Worm (Caenorhabditis elegans) whole organism, young adult: Measurements from ENCODE around the gene nas-6.

ENCODE experiments used
- C06A6.2 ChIP-seq: fragments of 200-800 bp; sonication (Bioruptor generic); conservative IDR thresholded peaks from 2 replicates; pipeline ENCODE4 v1.3.6; 2022; ENCODE audit warnings: missing genetic modification characterization, missing compliant biosample characterization
- D2030.7 ChIP-seq: fragments of 200-800 bp; sonication (Bioruptor generic); IDR thresholded peaks from 2 replicates; pipeline ENCODE4 v1.3.6; 2022; ENCODE audit warnings: missing genetic modification reagents, missing genetic modification characterization, missing compliant biosample characterization
- F10E7.11 ChIP-seq: sonication (generic microtip); optimal IDR thresholded peaks from 2 replicates; lab custom pipeline; 2017; ENCODE audit warnings: mild to moderate bottlenecking, missing genetic modification characterization, moderate library complexity, missing compliant biosample characterization
- F23B12.7 ChIP-seq: sonication (generic microtip); optimal IDR thresholded peaks from 2 replicates; lab custom pipeline; 2017; ENCODE audit warnings: missing genetic modification characterization, mild to moderate bottlenecking, missing compliant biosample characterization, antibody characterized with exemption, moderate library complexity; ENCODE audit not compliant: insufficient read depth
- F33H1.4 ChIP-seq: fragments of 200-800 bp; sonication (Bioruptor generic); IDR thresholded peaks from 2 replicates; pipeline ENCODE4 v1.3.6; 2022; ENCODE audit warnings: missing genetic modification reagents, missing genetic modification characterization, missing compliant biosample characterization
- F37B4.10 ChIP-seq: fragments of 200-800 bp; sonication (Bioruptor generic); IDR thresholded peaks from 2 replicates; pipeline ENCODE4 v1.3.6; 2022; ENCODE audit warnings: missing genetic modification characterization, missing compliant biosample characterization
- F57A8.1 ChIP-seq: fragments of 200-800 bp; sonication (Bioruptor generic); optimal IDR thresholded peaks from 2 replicates; lab custom pipeline; 2018; ENCODE audit warnings: mild to moderate bottlenecking, missing genetic modification characterization, moderate library complexity, missing compliant biosample characterization
- T07F8.4 ChIP-seq: sonication (generic microtip); optimal IDR thresholded peaks from 2 replicates; lab custom pipeline; 2016; ENCODE audit warnings: mild to moderate bottlenecking, missing genetic modification characterization, moderate library complexity, missing compliant biosample characterization
- Y95B8A.8 ChIP-seq: fragments of 200-800 bp; sonication (Bioruptor generic); IDR thresholded peaks from 2 replicates; pipeline ENCODE4 v1.3.6; 2022; ENCODE audit warnings: missing genetic modification reagents, missing genetic modification characterization, missing compliant biosample characterization
- akir-1 ChIP-seq: fragments of 200-800 bp; sonication (Bioruptor generic); optimal IDR thresholded peaks from 2 replicates; lab custom pipeline; 2018; ENCODE audit warnings: mild to moderate bottlenecking, missing genetic modification characterization, moderate library complexity, missing compliant biosample characterization
- ceh-27 ChIP-seq: fragments of 200-800 bp; sonication (Bioruptor generic); optimal IDR thresholded peaks from 2 replicates; lab custom pipeline; 2018; ENCODE audit warnings: mild to moderate bottlenecking, missing genetic modification characterization, moderate library complexity, missing compliant biosample characterization
- die-1 ChIP-seq: sonication (generic microtip); optimal IDR thresholded peaks from 2 replicates; lab custom pipeline; 2016; ENCODE audit warnings: missing genotype, mild to moderate bottlenecking, missing genetic modification characterization, missing compliant biosample characterization
- efl-1 ChIP-seq: fragments of 150-350 bp; optimal IDR thresholded peaks from 2 replicates; lab custom pipeline; 2014; ENCODE audit warnings: missing biosample characterization, missing genetic modification reagents, missing genetic modification characterization
- ekl-4 ChIP-seq: fragments of 200-800 bp; sonication (Bioruptor generic); IDR thresholded peaks from 2 replicates; pipeline ENCODE4 v1.3.6; 2022; ENCODE audit warnings: missing genetic modification reagents, missing genetic modification characterization, missing compliant biosample characterization
- fkh-3 ChIP-seq: sonication (generic microtip); optimal IDR thresholded peaks from 2 replicates; lab custom pipeline; 2016; ENCODE audit warnings: mild to moderate bottlenecking, missing genetic modification characterization, missing compliant biosample characterization
- hmg-20 ChIP-seq: fragments of 200-800 bp; sonication (Bioruptor generic); IDR thresholded peaks from 2 replicates; pipeline ENCODE4 v1.3.6; 2022; ENCODE audit warnings: missing genetic modification reagents, missing genetic modification characterization, missing compliant biosample characterization
- lin-40 ChIP-seq: sonication (generic microtip); optimal IDR thresholded peaks from 2 replicates; lab custom pipeline; 2016; ENCODE audit warnings: missing genetic modification characterization, mild to moderate bottlenecking, missing compliant biosample characterization, missing genotype, missing genetic modification reagents
- nfyb-1 ChIP-seq: fragments of 200-800 bp; sonication (Bioruptor generic); IDR thresholded peaks from 2 replicates; pipeline ENCODE4 v1.3.6; 2022; ENCODE audit warnings: missing genetic modification reagents, missing genetic modification characterization, missing compliant biosample characterization
- rec-8 ChIP-seq, 2 experiments: sonication (generic microtip); optimal IDR thresholded peaks; 2 replicates each; lab custom pipeline; 2016; ENCODE audit warnings: mild to moderate bottlenecking in 2 of 2, missing genetic modification characterization in 2 of 2, missing genetic modification reagents in 2 of 2, missing genotype in 2 of 2, missing biosample characterization in 1 of 2, missing compliant biosample characterization in 1 of 2, moderate library complexity in 1 of 2
- rpc-1 ChIP-seq, 2 experiments: fragments of 150-350 bp in 1 of 2; sonication (generic microtip) in 1 of 2; optimal IDR thresholded peaks; 2 replicates each; lab custom pipeline; 2014 to 2018; ENCODE audit warnings: missing biosample characterization in 1 of 2, missing genetic modification characterization in 1 of 2, missing genetic modification reagents in 1 of 2, missing genotype in 1 of 2
- snpc-1.1 ChIP-seq: sonication (generic microtip); optimal IDR thresholded peaks from 2 replicates; lab custom pipeline; 2017; ENCODE audit warnings: missing genetic modification characterization, mild to moderate bottlenecking, missing compliant biosample characterization, antibody characterized with exemption, moderate library complexity, missing genotype, missing genetic modification reagents; ENCODE audit not compliant: insufficient read depth
- somi-1 ChIP-seq: fragments of 200-800 bp; sonication (Bioruptor generic); optimal IDR thresholded peaks from 2 replicates; lab custom pipeline; 2018; ENCODE audit warnings: mild to moderate bottlenecking, missing genetic modification characterization, missing compliant biosample characterization
- sptf-2 ChIP-seq: fragments of 200-800 bp; sonication (Bioruptor generic); optimal IDR thresholded peaks from 2 replicates; lab custom pipeline; 2018; ENCODE audit warnings: mild to moderate bottlenecking, missing genetic modification characterization, missing compliant biosample characterization
- tbp1 ChIP-seq: fragments of 200-800 bp; sonication (Bioruptor generic); optimal IDR thresholded peaks from 2 replicates; lab custom pipeline; 2018; ENCODE audit warnings: mild to moderate bottlenecking, missing genetic modification characterization, missing compliant biosample characterization
- tbx-9 ChIP-seq: sonication (generic microtip); optimal IDR thresholded peaks from 2 replicates; lab custom pipeline; 2016; ENCODE audit warnings: borderline replicate concordance, missing genetic modification characterization, inconsistent platforms, missing compliant biosample characterization
- tlf-1 ChIP-seq: fragments of 200-800 bp; sonication (Bioruptor generic); optimal IDR thresholded peaks from 2 replicates; lab custom pipeline; 2018; ENCODE audit warnings: mild to moderate bottlenecking, missing genetic modification characterization, missing compliant biosample characterization
- xnd-1 ChIP-seq: sonication (generic microtip); optimal IDR thresholded peaks from 2 replicates; lab custom pipeline; 2016; ENCODE audit warnings: missing genotype, missing genetic modification reagents, missing genetic modification characterization, missing compliant biosample characterization
- ztf-18 ChIP-seq: sonication (generic microtip); optimal IDR thresholded peaks from 2 replicates; lab custom pipeline; 2016; ENCODE audit warnings: missing genotype, mild to moderate bottlenecking, missing genetic modification characterization, missing compliant biosample characterization
- ztf-26 ChIP-seq: sonication (generic microtip); optimal IDR thresholded peaks from 2 replicates; lab custom pipeline; 2017; ENCODE audit warnings: missing genetic modification characterization, missing compliant biosample characterization
- ztf-28 ChIP-seq: fragments of 200-800 bp; sonication (Bioruptor generic); IDR thresholded peaks from 2 replicates; pipeline ENCODE4 v1.3.6; 2022; ENCODE audit warnings: missing genetic modification reagents, missing genetic modification characterization, missing compliant biosample characterization
- ztf-3 ChIP-seq: fragments of 200-800 bp; sonication (Bioruptor generic); optimal IDR thresholded peaks from 2 replicates; lab custom pipeline; 2018; ENCODE audit warnings: mild to moderate bottlenecking, missing genetic modification characterization, missing compliant biosample characterization
- ztf-6 ChIP-seq: fragments of 200-800 bp; sonication (Bioruptor generic); IDR thresholded peaks from 2 replicates; pipeline ENCODE4 v1.3.6; 2022; ENCODE audit warnings: missing genetic modification reagents, missing genetic modification characterization, missing compliant biosample characterization

nas-6 gene

ce11 chrIV:17474047-17474446 is 16.5 kb downstream of the nas-6 start:
- TF ChIP-seq F33H1.4 (GFP tag; lab: Robert Waterston, UW): no peak
- no peak for TF ChIP-seq tlf-1
- no peak for TF ChIP-seq F23B12.7 (tag; lab: Kevin White, UChicago)
- 0 out of 2 replicates have a peak, but pooled peaks have one; percentile 44 for TF ChIP-seq nfyb-1 (GFP tag; lab: Robert Waterston, UW)
- TF ChIP-seq rpc-1 (optimal IDR thresholded peaks at IDR 0.05; lab: Kevin White, UChicago): no peak
- TF ChIP-seq rpc-1 (tag; optimal IDR thresholded peaks at IDR 0.05; lab: Kevin White, UChicago): no peak
- TF ChIP-seq somi-1 (GFP tag; lab: Kevin White, UChicago): peak; percentile 33
- no peak for TF ChIP-seq efl-1
- peak; percentile 43 for TF ChIP-seq ztf-26 (tag; lab: Kevin White, UChicago)
- TF ChIP-seq D2030.7 (GFP tag; lab: Robert Waterston, UW): no peak
- TF ChIP-seq die-1 (tag; lab: Kevin White, UChicago): no peak
- no peak for TF ChIP-seq Y95B8A.8 (GFP tag; lab: Robert Waterston, UW)
- TF ChIP-seq sptf-2: no peak
- TF ChIP-seq lin-40 (tag; lab: Kevin White, UChicago): peak; percentile 76
- TF ChIP-seq ztf-3 (GFP tag; lab: Kevin White, UChicago): no peak
- no peak for TF ChIP-seq C06A6.2 (GFP tag; lab: Robert Waterston, UW)
- TF ChIP-seq, all 124 proteins: peak for 4

ce11 chrIV:17473034-17473433 is 17.5 kb downstream of the nas-6 start, which contains the start of gene gba-3:
gba-3 (plus strand) TSS chrIV:17473334.
- no peak for TF ChIP-seq C06A6.2 (GFP tag; lab: Robert Waterston, UW)
- no peak for TF ChIP-seq Y95B8A.8 (GFP tag; lab: Robert Waterston, UW)
- no peak for TF ChIP-seq ztf-28
- TF ChIP-seq ekl-4: no peak
- no peak for TF ChIP-seq ztf-18 (tag; lab: Kevin White, UChicago)
- TF ChIP-seq hmg-20 (GFP tag; lab: Robert Waterston, UW): no peak
- no peak for TF ChIP-seq F37B4.10 (GFP tag; lab: Robert Waterston, UW)
- no peak for TF ChIP-seq tbp1
- no peak for TF ChIP-seq snpc-1.1 (tag; lab: Kevin White, UChicago)
- no peak for TF ChIP-seq xnd-1 (tag; lab: Kevin White, UChicago)
- no peak for TF ChIP-seq F23B12.7 (tag; lab: Kevin White, UChicago)
- TF ChIP-seq fkh-3 (tag; lab: Kevin White, UChicago): no peak
- TF ChIP-seq F57A8.1: no peak
- TF ChIP-seq tbx-9 (tag; lab: Kevin White, UChicago): no peak
- TF ChIP-seq rec-8 (tag; optimal IDR thresholded peaks at IDR 0.05; lab: Kevin White, UChicago): no peak
- TF ChIP-seq die-1 (tag; lab: Kevin White, UChicago): no peak
- no peak for TF ChIP-seq ztf-6 (GFP tag; lab: Robert Waterston, UW)
- TF ChIP-seq F10E7.11 (tag; lab: Kevin White, UChicago): no peak

ce11 chrIV:17471870-17472459 is 18.6 kb downstream of the nas-6 start, which contains the start of gene epic-1:
epic-1 (minus strand) TSS chrIV:17471920.
- TF ChIP-seq tlf-1 (no peak), akir-1 (no peak), ceh-27 (GFP tag; lab: Kevin White, UChicago) (peak; percentile 58), somi-1 (GFP tag; lab: Kevin White, UChicago) (peak; percentile 4), T07F8.4 (tag; lab: Kevin White, UChicago) (no peak)
